Worm (Caenorhabditis elegans) whole organism, mixed stage, embryonic: ENCODE measurements around the gene F56C9.10.

ENCODE experiments used
- drap-1 ChIP-seq: fragments of 200-800 bp; sonication (Bioruptor generic); optimal IDR thresholded peaks from 3 replicates; lab custom pipeline; 2018; ENCODE audit warnings: mild to moderate bottlenecking, missing genetic modification characterization, missing compliant biosample characterization
- elt-1 ChIP-seq: sonication (generic microtip); optimal IDR thresholded peaks from 2 replicates; lab custom pipeline; 2017; ENCODE audit warnings: missing genetic modification characterization, mild to moderate bottlenecking, missing compliant biosample characterization, antibody characterized with exemption, moderate library complexity, borderline replicate concordance; ENCODE audit not compliant: insufficient read depth
- elt-3 ChIP-seq: fragments of 150-350 bp; optimal IDR thresholded peaks from 2 replicates; lab custom pipeline; 2014; ENCODE audit warnings: missing biosample characterization, missing genetic modification characterization
- mab-5 ChIP-seq: fragments of 150-350 bp; optimal IDR thresholded peaks from 2 replicates; lab custom pipeline; 2014; ENCODE audit warnings: missing biosample characterization, missing genetic modification characterization
- snpc-4 ChIP-seq: fragments of 150-350 bp; optimal IDR thresholded peaks from 2 replicates; lab custom pipeline; 2014; ENCODE audit warnings: missing biosample characterization, missing genetic modification characterization
- sptf-1 ChIP-seq: sonication (generic microtip); optimal IDR thresholded peaks from 2 replicates; lab custom pipeline; 2017; ENCODE audit warnings: mild to moderate bottlenecking, missing genetic modification characterization, moderate library complexity, missing compliant biosample characterization
- ztf-11 ChIP-seq: fragments of 150-350 bp; optimal IDR thresholded peaks from 2 replicates; lab custom pipeline; 2014; ENCODE audit warnings: missing biosample characterization, missing genetic modification characterization

DNA sequence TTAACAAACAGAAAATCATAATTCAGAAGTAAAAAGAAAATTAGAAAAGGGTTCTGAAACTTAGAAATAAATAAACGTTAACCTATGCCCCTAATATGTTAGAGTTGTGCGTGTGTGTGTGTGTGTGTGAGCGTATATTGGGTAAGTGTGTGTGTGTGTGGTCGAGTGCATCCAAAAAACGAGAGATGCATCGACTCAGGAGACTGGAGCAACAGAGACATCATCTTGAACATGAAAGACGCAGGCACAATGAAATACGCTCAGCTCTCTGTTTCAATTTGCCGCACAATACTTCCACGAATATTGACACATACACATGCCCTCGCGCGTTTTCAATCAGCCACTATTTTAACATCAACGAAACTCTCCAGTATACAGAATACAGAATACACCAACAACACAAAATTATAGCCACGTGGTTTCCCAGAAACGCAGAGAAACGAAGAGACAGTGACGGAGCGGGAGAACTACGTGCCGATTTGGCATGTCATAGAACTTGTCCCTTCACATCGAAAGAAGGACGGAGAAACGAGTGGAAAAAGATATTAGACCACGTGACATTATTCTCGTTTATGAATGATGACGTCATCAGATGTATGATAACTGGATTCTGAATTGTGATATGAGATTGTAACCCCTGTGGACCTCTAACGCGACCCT, 41.2 kb upstream of the F56C9.10 start:
- TF ChIP-seq snpc-4 (no peak), elt-3 (tag; lab: Kevin White, UChicago) (peak; percentile 47), drap-1 (GFP tag; lab: Kevin White, UChicago) (peak; percentile 38), ztf-11 (tag; lab: Kevin White, UChicago) (no peak), elt-1 (no peak), sptf-1 (tag; lab: Kevin White, UChicago) (peak; percentile 12), mab-5 (tag; lab: Kevin White, UChicago) (no peak)
